Fruit fly (Drosophila melanogaster): ENCODE measurements around the gene CG32694.

The CG32694 gene

dm6 chrX:10043873-10044272 lies 54.4 kb downstream of the CG32694 start (continued):
- TF ChIP-seq Taf1 (GFP tag; IDR thresholded peaks at IDR 0.05) (no peak), CG34422 (GFP tag; IDR thresholded peaks at IDR 0.05) (no peak), CG16815 (GFP tag; optimal IDR thresholded peaks at IDR 0.05) (no peak), Nf-YA (GFP tag; IDR thresholded peaks at IDR 0.05) (peak; percentile 43; the same call in 1 of the 2 replicates), Hmr (GFP tag; optimal IDR thresholded peaks at IDR 0.05) (peak; percentile 15), ATbp (GFP tag; optimal IDR thresholded peaks at IDR 0.05) (peak; percentile 63), Myb (GFP tag; optimal IDR thresholded peaks at IDR 0.05) (no peak), CG5180 (GFP tag; optimal IDR thresholded peaks at IDR 0.05) (peak; percentile 28), CG14014 (GFP tag; IDR thresholded peaks at IDR 0.05) (peak; percentile 20; the same call in 1 of the 2 replicates), CG8089 (GFP tag; optimal IDR thresholded peaks at IDR 0.05) (no peak), zen (tag; optimal IDR thresholded peaks at IDR 0.05) (no peak), CG12071 (GFP tag; optimal IDR thresholded peaks at IDR 0.05) (peak; percentile 44), otp (GFP tag; IDR thresholded peaks at IDR 0.05) (peak; percentile 43; the same call in 1 of the 3 replicates), knrl (GFP tag; IDR thresholded peaks at IDR 0.05; ENCODE audit: partially characterized antibody) (no peak), hkb (optimal IDR thresholded peaks at IDR 0.05) (no peak), hkb (GFP tag; IDR thresholded peaks at IDR 0.05) (peak; percentile 42; the same call in 1 of the 2 replicates), esg (GFP tag; conservative IDR thresholded peaks at IDR 0.05) (no peak), nau (GFP tag; optimal IDR thresholded peaks at IDR 0.05) (no peak), fd64A (GFP tag; optimal IDR thresholded peaks at IDR 0.05) (no peak), Lim3 (GFP tag; IDR thresholded peaks at IDR 0.05) (no peak), crc (GFP tag; optimal IDR thresholded peaks at IDR 0.05) (no peak), lola (GFP tag; optimal IDR thresholded peaks at IDR 0.05) (no peak), HHEX (GFP tag; optimal IDR thresholded peaks at IDR 0.05) (peak; percentile 13), zf30C (GFP tag; optimal IDR thresholded peaks at IDR 0.05) (no peak), dmrt99B (tag; optimal IDR thresholded peaks at IDR 0.05) (peak; percentile 21), CG11696 (GFP tag; IDR thresholded peaks at IDR 0.05) (no peak), CG3847 (GFP tag; IDR thresholded peaks at IDR 0.05) (no peak), sima (GFP tag; optimal IDR thresholded peaks at IDR 0.05) (no peak), CG2199 (GFP tag; IDR thresholded peaks at IDR 0.05) (no peak), ken (GFP tag; IDR thresholded peaks at IDR 0.05) (0 out of 3 replicates have a peak, but pooled peaks have one; percentile 12), CG4617 (GFP tag; optimal IDR thresholded peaks at IDR 0.05; ENCODE audit: borderline replicate concordance) (no peak), Med (GFP tag) (peak; percentile 77), dm (GFP tag; optimal IDR thresholded peaks at IDR 0.05) (no peak), CG15011 (GFP tag; optimal IDR thresholded peaks at IDR 0.05) (no peak), CG18764 (GFP tag; optimal IDR thresholded peaks at IDR 0.05) (no peak), CG15269 (tag; optimal IDR thresholded peaks at IDR 0.05) (peak; percentile 37), shn (GFP tag; optimal IDR thresholded peaks at IDR 0.05) (no peak), Gug (GFP tag; IDR thresholded peaks at IDR 0.05) (no peak), HLH3B (GFP tag; IDR thresholded peaks at IDR 0.05) (peak; percentile 17; the same call in 1 of the 2 replicates), CG6791 (GFP tag; IDR thresholded peaks at IDR 0.05; ENCODE audit: partially characterized antibody) (no peak), lab (GFP tag; optimal IDR thresholded peaks at IDR 0.05) (peak; percentile 36), E2f1 (GFP tag; IDR thresholded peaks at IDR 0.05) (no peak), CG18476 (GFP tag; optimal IDR thresholded peaks at IDR 0.05) (no peak), ab (GFP tag; optimal IDR thresholded peaks at IDR 0.05) (no peak), Asciz (GFP tag; optimal IDR thresholded peaks at IDR 0.05) (peak; percentile 28), CG16779 (GFP tag; IDR thresholded peaks at IDR 0.05) (no peak), CG31224 (GFP tag; IDR thresholded peaks at IDR 0.05) (no peak), CG11695 (GFP tag; IDR thresholded peaks at IDR 0.05) (0 out of 3 replicates have a peak, but pooled peaks have one; percentile 27), br (optimal IDR thresholded peaks at IDR 0.05) (no peak), Mad (GFP tag; optimal IDR thresholded peaks at IDR 0.05) (no peak), CG6765 (GFP tag; optimal IDR thresholded peaks at IDR 0.05) (peak; percentile 17), CG17829 (tag; optimal IDR thresholded peaks at IDR 0.05) (no peak)
